Worm (Caenorhabditis elegans) whole organism, midembryonic: ENCODE measurements around the gene Y54G9A.5.

Source experiments
- T22C8.4 ChIP-seq: fragments of 200-800 bp; sonication (Bioruptor generic); IDR thresholded peaks from 2 replicates; pipeline ENCODE4 v1.3.6; 2022; ENCODE audit warnings: missing genetic modification characterization, missing compliant biosample characterization
- flt-1 ChIP-seq: fragments of 200-800 bp; sonication (Bioruptor generic); IDR thresholded peaks from 2 replicates; pipeline ENCODE4 v1.3.6; 2022; ENCODE audit warnings: missing genetic modification characterization, missing compliant biosample characterization
- klf-2 ChIP-seq: fragments of 200-800 bp; sonication (Bioruptor generic); conservative IDR thresholded peaks from 2 replicates; pipeline ENCODE4 v1.3.6; 2022; ENCODE audit warnings: missing genetic modification reagents, missing genetic modification characterization, missing compliant biosample characterization
- med-1 ChIP-seq: sonication (generic microtip); optimal IDR thresholded peaks from 2 replicates; lab custom pipeline; 2017; ENCODE audit warnings: missing genetic modification characterization, mild to moderate bottlenecking, missing compliant biosample characterization, antibody characterized with exemption, missing genetic modification reagents; ENCODE audit not compliant: insufficient read depth
- ztf-29 ChIP-seq: fragments of 200-800 bp; sonication (Bioruptor generic); IDR thresholded peaks from 2 replicates; pipeline ENCODE4 v1.3.6; 2022; ENCODE audit warnings: missing genetic modification reagents, missing genetic modification characterization, missing compliant biosample characterization

ce11 chrII:13720650-13721049 is 2.2 kb upstream of the Y54G9A.5 start:
- no peak for TF ChIP-seq med-1 (GFP tag; lab: Kevin White, UChicago)
- no peak for TF ChIP-seq T22C8.4 (GFP tag; lab: Robert Waterston, UW)
- no peak for TF ChIP-seq klf-2 (GFP tag; lab: Robert Waterston, UW)
- TF ChIP-seq flt-1 (GFP tag; lab: Robert Waterston, UW): no peak
- TF ChIP-seq ztf-29 (GFP tag; lab: Robert Waterston, UW): no peak
